Worm (Caenorhabditis elegans) whole organism, L2 larva: ENCODE results near the gene F36H12.9.
"Not testable (repeated sequence)": the region's sequence is repeated elsewhere in the genome, so short reads cannot be mapped to it uniquely, and the experiment has no call there.

Experiments used
- C34F6.9 ChIP-seq: fragments of 150-350 bp; optimal IDR thresholded peaks from 2 replicates; lab custom pipeline; 2014; ENCODE audit warnings: missing biosample characterization, missing genetic modification characterization
- F13H6.1 ChIP-seq: sonication (generic microtip); optimal IDR thresholded peaks from 2 replicates; lab custom pipeline; 2016; ENCODE audit warnings: missing genetic modification characterization, missing compliant biosample characterization
- ZK546.5 ChIP-seq: sonication (generic microtip); optimal IDR thresholded peaks from 2 replicates; lab custom pipeline; 2017; ENCODE audit warnings: missing biosample characterization, missing genetic modification characterization
- alr-1 ChIP-seq: fragments of 150-350 bp; optimal IDR thresholded peaks from 2 replicates; lab custom pipeline; 2014; ENCODE audit warnings: missing biosample characterization, missing genetic modification characterization
- aly-2 ChIP-seq: fragments of 150-350 bp; optimal IDR thresholded peaks from 2 replicates; lab custom pipeline; 2014; ENCODE audit warnings: missing biosample characterization, missing genetic modification characterization
- ama-1 ChIP-seq: fragments of 150-350 bp; optimal IDR thresholded peaks from 2 replicates; lab custom pipeline; 2018; ENCODE audit warnings: inconsistent platforms
- blmp-1 ChIP-seq: sonication (generic microtip); optimal IDR thresholded peaks from 2 replicates; lab custom pipeline; 2017; ENCODE audit warnings: missing genetic modification characterization, mild to moderate bottlenecking, missing compliant biosample characterization, antibody characterized with exemption, moderate library complexity; ENCODE audit not compliant: insufficient read depth
- crh-2 ChIP-seq: sonication (generic microtip); optimal IDR thresholded peaks from 2 replicates; lab custom pipeline; 2017; ENCODE audit warnings: missing biosample characterization, missing genetic modification characterization
- elt-3 ChIP-seq: sonication (generic microtip); optimal IDR thresholded peaks from 2 replicates; lab custom pipeline; 2017; ENCODE audit warnings: missing biosample characterization, missing genetic modification characterization
- fos-1 ChIP-seq: fragments of 150-350 bp; optimal IDR thresholded peaks from 2 replicates; lab custom pipeline; 2014; ENCODE audit warnings: missing biosample characterization, missing genetic modification characterization
- gmeb-1 ChIP-seq: fragments of 150-350 bp; optimal IDR thresholded peaks from 2 replicates; lab custom pipeline; 2014; ENCODE audit warnings: missing biosample characterization, missing genetic modification characterization
- lin-11 ChIP-seq: fragments of 150-350 bp; sonication (generic microtip); optimal IDR thresholded peaks from 2 replicates; lab custom pipeline; 2014; ENCODE audit warnings: missing biosample characterization, missing genetic modification characterization, inconsistent platforms, mixed read lengths
- lin-13 ChIP-seq: fragments of 150-350 bp; optimal IDR thresholded peaks from 2 replicates; lab custom pipeline; 2014; ENCODE audit warnings: missing biosample characterization, missing genetic modification reagents, missing genetic modification characterization
- lin-39 ChIP-seq: fragments of 150-350 bp; optimal IDR thresholded peaks from 2 replicates; lab custom pipeline; 2014; ENCODE audit warnings: missing biosample characterization, missing genetic modification reagents, missing genetic modification characterization
- lsy-2 ChIP-seq, 2 experiments: fragments of 150-350 bp in 1 of 2; sonication (generic microtip) in 1 of 2; optimal IDR thresholded peaks; 2 replicates each; lab custom pipeline; 2014 to 2017; ENCODE audit warnings: missing biosample characterization in 2 of 2, missing genetic modification characterization in 2 of 2
- mbf-1 ChIP-seq: sonication (generic microtip); optimal IDR thresholded peaks from 2 replicates; lab custom pipeline; 2017; ENCODE audit warnings: missing biosample characterization, missing genetic modification characterization
- nhr-12 ChIP-seq: fragments of 150-350 bp; optimal IDR thresholded peaks from 2 replicates; lab custom pipeline; 2014; ENCODE audit warnings: missing biosample characterization, missing genetic modification characterization
- nhr-129 ChIP-seq: fragments of 150-350 bp; optimal IDR thresholded peaks from 2 replicates; lab custom pipeline; 2014; ENCODE audit warnings: missing biosample characterization, missing genetic modification characterization
- nhr-21 ChIP-seq: fragments of 150-350 bp; optimal IDR thresholded peaks from 2 replicates; lab custom pipeline; 2014; ENCODE audit warnings: missing biosample characterization, missing genetic modification characterization
- nhr-23 ChIP-seq: fragments of 150-350 bp; optimal IDR thresholded peaks from 2 replicates; lab custom pipeline; 2014; ENCODE audit warnings: missing biosample characterization, missing genetic modification reagents, missing genetic modification characterization
- nhr-237 ChIP-seq: fragments of 150-350 bp; optimal IDR thresholded peaks from 2 replicates; lab custom pipeline; 2014; ENCODE audit warnings: missing biosample characterization, missing genetic modification characterization
- nhr-25 ChIP-seq: fragments of 150-350 bp; sonication (generic microtip); optimal IDR thresholded peaks from 3 replicates; lab custom pipeline; 2014; ENCODE audit warnings: missing biosample characterization, missing genetic modification characterization
- nhr-6 ChIP-seq: fragments of 150-350 bp; optimal IDR thresholded peaks from 2 replicates; lab custom pipeline; 2014; ENCODE audit warnings: missing biosample characterization, missing genetic modification characterization
- nhr-77 ChIP-seq: fragments of 150-350 bp; optimal IDR thresholded peaks from 2 replicates; lab custom pipeline; 2014; ENCODE audit warnings: missing biosample characterization, missing genetic modification characterization
- peb-1 ChIP-seq: fragments of 150-350 bp; optimal IDR thresholded peaks from 2 replicates; lab custom pipeline; 2014; ENCODE audit warnings: missing biosample characterization, missing genetic modification characterization
- sem-4 ChIP-seq: fragments of 150-350 bp; optimal IDR thresholded peaks from 2 replicates; lab custom pipeline; 2014; ENCODE audit warnings: missing biosample characterization, missing genetic modification reagents, missing genetic modification characterization
- skn-1 ChIP-seq: sonication (generic microtip); optimal IDR thresholded peaks from 2 replicates; lab custom pipeline; 2017; ENCODE audit warnings: missing biosample characterization, missing genetic modification characterization
- sma-3 ChIP-seq: sonication (generic microtip); optimal IDR thresholded peaks from 2 replicates; lab custom pipeline; 2016; ENCODE audit warnings: missing genetic modification reagents, missing genetic modification characterization, missing compliant biosample characterization
- sma-9 ChIP-seq, 2 experiments: fragments of 150-350 bp in 1 of 2; sonication (generic microtip) in 1 of 2; optimal IDR thresholded peaks; 2 replicates each; lab custom pipeline; 2014 to 2016; ENCODE audit warnings: missing genetic modification characterization in 2 of 2, mild to moderate bottlenecking in 1 of 2, missing biosample characterization in 1 of 2, missing compliant biosample characterization in 1 of 2, missing genetic modification reagents in 1 of 2, moderate library complexity in 1 of 2
- snpc-4 ChIP-seq: fragments of 150-350 bp; optimal IDR thresholded peaks from 2 replicates; lab custom pipeline; 2014; ENCODE audit warnings: missing biosample characterization, missing genetic modification characterization
- unc-39 ChIP-seq: fragments of 150-350 bp; optimal IDR thresholded peaks from 2 replicates; lab custom pipeline; 2014; ENCODE audit warnings: missing biosample characterization, missing genetic modification characterization
- unc-55 ChIP-seq: fragments of 150-350 bp; sonication (generic microtip); optimal IDR thresholded peaks from 3 replicates; lab custom pipeline; 2014; ENCODE audit warnings: missing biosample characterization, missing genetic modification reagents, missing genetic modification characterization
- unc-62 ChIP-seq: fragments of 150-350 bp; optimal IDR thresholded peaks from 2 replicates; lab custom pipeline; 2014; ENCODE audit warnings: missing biosample characterization, missing genetic modification reagents, missing genetic modification characterization
- zag-1 ChIP-seq: fragments of 150-350 bp; optimal IDR thresholded peaks from 2 replicates; lab custom pipeline; 2014; ENCODE audit warnings: missing biosample characterization, missing genetic modification characterization
- ztf-11 ChIP-seq: sonication (generic microtip); optimal IDR thresholded peaks from 2 replicates; lab custom pipeline; 2017; ENCODE audit warnings: missing biosample characterization, missing genetic modification characterization

Gene F36H12.9

DNA sequence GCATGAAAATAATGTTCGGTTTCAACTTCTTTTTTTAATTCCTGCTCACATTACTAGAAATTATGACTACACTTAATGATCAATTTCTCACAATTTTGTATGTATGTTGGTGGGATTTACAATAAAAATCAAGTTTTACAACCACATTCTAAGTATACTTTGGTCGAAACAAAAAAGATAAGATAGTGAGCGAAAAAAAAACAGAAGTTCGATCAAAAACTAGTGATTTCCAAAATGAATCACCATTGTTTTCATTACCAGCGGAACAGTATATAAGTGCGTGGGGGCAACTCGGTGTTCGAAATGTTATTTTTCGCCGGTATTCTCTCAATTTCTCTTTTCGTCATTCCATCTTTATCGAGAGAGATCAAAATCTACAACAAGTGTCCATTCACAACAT is 26.3 kb upstream of the F36H12.9 start, which contains the start of gene thn-5:
TSS of gene thn-5 (plus strand) at position 301 of the 400 bp plus-strand sequence.
- TF ChIP-seq lin-11 (tag; lab: Kevin White, UChicago), result no peak

ce11 chrIV:5254678-5255077 is 2.2 kb upstream of the F36H12.9 start, which contains the start of gene F36H12.10:
TSS of gene F36H12.10 (minus strand) at chrIV:5254778.
- not testable (repeated sequence) for TF ChIP-seq F13H6.1; C34F6.9 (tag; lab: Kevin White, UChicago); mbf-1 (tag; lab: Kevin White, UChicago)

ce11 chrIV:5258385-5258784 is 1.6 kb downstream of the F36H12.9 start, which contains the start of gene ttbk-2.1:
TSS of gene ttbk-2.1 (plus strand) at chrIV:5258685.
- not testable (repeated sequence) for TF ChIP-seq unc-55 (GFP tag; lab: Kevin White, UChicago); gmeb-1; crh-2 (tag; lab: Kevin White, UChicago)

DNA sequence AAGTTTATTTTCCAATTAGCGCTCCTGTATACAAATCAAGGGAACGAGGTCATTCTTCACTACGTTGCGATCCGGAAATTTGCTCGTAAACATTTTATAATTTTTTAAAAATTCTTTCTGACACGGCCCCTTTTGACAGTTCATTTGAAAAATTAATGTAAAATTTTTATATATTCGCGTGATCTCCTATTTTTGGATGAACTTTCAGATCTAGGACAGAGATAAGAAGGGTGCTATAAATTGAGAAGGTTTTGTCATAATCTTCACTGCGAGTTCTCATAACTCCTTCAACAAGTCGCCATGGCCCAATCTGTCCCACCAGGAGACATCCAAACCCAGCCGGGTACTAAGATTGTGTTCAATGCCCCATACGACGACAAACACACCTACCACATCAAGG is 3.5 kb downstream of the F36H12.9 start, which contains the start of gene msp-19:
TSS of gene msp-19 (plus strand) at position 301 of the 400 bp plus-strand sequence.
- TF ChIP-seq lin-11 (tag; lab: Kevin White, UChicago); lin-13 (GFP tag; lab: Kevin White, UChicago); unc-55 (GFP tag; lab: Kevin White, UChicago): not testable (repeated sequence)

DNA sequence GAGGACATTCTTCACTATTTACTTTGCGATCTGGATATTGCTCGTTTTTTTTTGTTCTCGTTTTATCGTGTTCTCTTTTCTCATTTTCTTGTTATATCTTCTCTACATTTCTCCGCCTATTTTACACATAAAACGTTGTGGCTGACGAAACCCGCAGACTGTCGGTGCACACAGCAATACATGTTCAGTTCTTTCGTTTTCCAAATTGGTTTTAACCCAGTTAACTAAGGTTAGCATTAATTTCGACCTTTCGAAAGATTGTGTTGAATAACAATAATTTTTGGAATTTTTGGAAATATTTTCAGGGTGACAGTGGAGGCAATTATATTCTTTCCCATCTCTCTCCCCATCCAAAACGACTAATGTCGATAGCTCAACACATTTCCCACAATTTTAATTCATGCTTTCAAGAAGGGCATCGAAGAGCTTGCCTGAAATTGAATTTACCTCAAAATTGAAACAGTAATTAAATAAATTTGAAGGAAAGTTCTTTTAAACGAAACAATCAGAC is 7.9 kb downstream of the F36H12.9 start:
- peak; percentile 68 for TF ChIP-seq snpc-4
- peak; percentile 61 for TF ChIP-seq ama-1 (lab: Kevin White, UChicago)

DNA sequence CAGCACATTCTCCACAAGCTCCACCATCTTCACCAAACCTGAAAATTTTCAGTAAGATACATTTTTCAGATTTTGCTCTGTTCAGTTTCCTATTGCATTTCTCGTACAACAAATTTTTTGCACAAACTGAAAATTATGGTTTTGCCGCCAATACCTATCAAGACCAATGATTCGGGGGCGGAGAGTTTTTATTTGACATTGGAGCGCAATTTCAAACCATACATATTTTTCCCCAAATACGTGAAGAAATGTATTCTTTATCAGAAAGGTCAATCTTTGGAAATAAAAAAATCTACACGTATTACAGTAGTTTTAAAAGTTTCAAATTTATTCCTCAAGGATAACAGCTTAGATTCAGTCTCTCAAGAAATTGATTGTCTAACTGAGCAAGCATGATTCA is 9.6 kb downstream of the F36H12.9 start, which contains the start of gene F36H12.5:
TSS of gene F36H12.5 (plus strand) at position 301 of the 400 bp plus-strand sequence.
- TF ChIP-seq lin-13 (GFP tag; lab: Kevin White, UChicago) (no peak), nhr-129 (no peak), nhr-237 (tag; lab: Kevin White, UChicago) (no peak), crh-2 (tag; lab: Kevin White, UChicago) (no peak), blmp-1 (tag; lab: Kevin White, UChicago) (no peak), aly-2 (no peak), fos-1 (tag; lab: Kevin White, UChicago) (no peak), nhr-21 (tag; lab: Kevin White, UChicago) (no peak), unc-62 (GFP tag; lab: Kevin White, UChicago) (no peak), elt-3 (tag; lab: Kevin White, UChicago) (no peak), sem-4 (tag; lab: Kevin White, UChicago) (no peak), lin-39 (tag; lab: Kevin White, UChicago) (no peak), ztf-11 (no peak), nhr-6 (tag; lab: Kevin White, UChicago) (no peak), skn-1 (tag; lab: Kevin White, UChicago) (no peak), nhr-23 (tag; lab: Kevin White, UChicago) (no peak), unc-39 (tag; lab: Kevin White, UChicago) (no peak), alr-1 (tag; lab: Kevin White, UChicago) (no peak), sma-9 (GFP tag; optimal IDR thresholded peaks at IDR 0.05; lab: Kevin White, UChicago) (no peak), sma-9 (tag; optimal IDR thresholded peaks at IDR 0.05; lab: Kevin White, UChicago) (no peak)
- TF ChIP-seq, all 48 proteins: peak for 0

- no peak for TF ChIP-seq sem-4 (tag; lab: Kevin White, UChicago)
- no peak for TF ChIP-seq nhr-129
- no peak for TF ChIP-seq nhr-6 (tag; lab: Kevin White, UChicago)
- TF ChIP-seq sma-3 (GFP tag; lab: Kevin White, UChicago), result no peak
- no peak for TF ChIP-seq C34F6.9 (tag; lab: Kevin White, UChicago)
- TF ChIP-seq elt-3 (tag; lab: Kevin White, UChicago), result no peak
- no peak for TF ChIP-seq zag-1 (tag; lab: Kevin White, UChicago)
- TF ChIP-seq lsy-2 (tag; optimal IDR thresholded peaks at IDR 0.05; lab: Kevin White, UChicago), result no peak
- no peak for TF ChIP-seq peb-1
- no peak for TF ChIP-seq skn-1 (tag; lab: Kevin White, UChicago)
- TF ChIP-seq nhr-12, result no peak
- no peak for TF ChIP-seq unc-62 (GFP tag; lab: Kevin White, UChicago)
- TF ChIP-seq alr-1 (tag; lab: Kevin White, UChicago), result no peak
- no peak for TF ChIP-seq ztf-11
- TF ChIP-seq ZK546.5 (tag; lab: Kevin White, UChicago), result no peak
- no peak for TF ChIP-seq nhr-77 (tag; lab: Kevin White, UChicago)
- TF ChIP-seq crh-2 (tag; lab: Kevin White, UChicago), result no peak
- TF ChIP-seq fos-1 (tag; lab: Kevin White, UChicago), result no peak
- TF ChIP-seq unc-39 (tag; lab: Kevin White, UChicago), result no peak
- no peak for TF ChIP-seq nhr-25 (tag; lab: Kevin White, UChicago)
Measured at ce11 chrIV:5268803-5269202, 12.0 kb downstream of the F36H12.9 start, which contains the start of gene F36H12.4. TSS of gene F36H12.4 (plus strand) at chrIV:5269103.
